Worm (Caenorhabditis elegans) whole organism, mixed stage, embryonic: Measurements from ENCODE around the gene C27C12.3.
A peak's percentile ranks its signal among the peaks of the same experiment; 100 is the strongest.

Experiments used
- M03D4.4 ChIP-seq: sonication (generic microtip); optimal IDR thresholded peaks from 2 replicates; lab custom pipeline; 2017; ENCODE audit warnings: mild to moderate bottlenecking, missing genetic modification characterization, missing compliant biosample characterization
- bed-3 ChIP-seq: fragments of 200-800 bp; sonication (Bioruptor generic); optimal IDR thresholded peaks from 3 replicates; lab custom pipeline; 2018; ENCODE audit warnings: mild to moderate bottlenecking, missing genetic modification characterization, moderate library complexity, missing compliant biosample characterization
- blmp-1 ChIP-seq: fragments of 150-350 bp; optimal IDR thresholded peaks from 2 replicates; lab custom pipeline; 2014; ENCODE audit warnings: missing biosample characterization, missing genetic modification characterization
- ceh-39 ChIP-seq: fragments of 150-350 bp; optimal IDR thresholded peaks from 2 replicates; lab custom pipeline; 2014; ENCODE audit warnings: missing biosample characterization, missing genetic modification characterization
- ceh-43 ChIP-seq: fragments of 200-800 bp; sonication (Bioruptor generic); optimal IDR thresholded peaks from 2 replicates; lab custom pipeline; 2018; ENCODE audit warnings: mild to moderate bottlenecking, missing genetic modification characterization, moderate library complexity, missing compliant biosample characterization
- ceh-83 ChIP-seq: fragments of 200-800 bp; sonication (Bioruptor generic); optimal IDR thresholded peaks from 2 replicates; lab custom pipeline; 2018; ENCODE audit warnings: mild to moderate bottlenecking, missing genetic modification characterization, missing compliant biosample characterization
- ces-1 ChIP-seq: fragments of 150-350 bp; optimal IDR thresholded peaks from 2 replicates; lab custom pipeline; 2014; ENCODE audit warnings: missing biosample characterization, missing genetic modification reagents, missing genetic modification characterization
- cnd-1 ChIP-seq: fragments of 200-800 bp; sonication (Bioruptor generic); optimal IDR thresholded peaks from 2 replicates; lab custom pipeline; 2018; ENCODE audit warnings: mild to moderate bottlenecking, missing genetic modification characterization, missing compliant biosample characterization
- drap-1 ChIP-seq: fragments of 200-800 bp; sonication (Bioruptor generic); optimal IDR thresholded peaks from 3 replicates; lab custom pipeline; 2018; ENCODE audit warnings: mild to moderate bottlenecking, missing genetic modification characterization, missing compliant biosample characterization
- elt-1 ChIP-seq: sonication (generic microtip); optimal IDR thresholded peaks from 2 replicates; lab custom pipeline; 2017; ENCODE audit warnings: missing genetic modification characterization, mild to moderate bottlenecking, missing compliant biosample characterization, antibody characterized with exemption, moderate library complexity, borderline replicate concordance; ENCODE audit not compliant: insufficient read depth
- elt-3 ChIP-seq: fragments of 150-350 bp; optimal IDR thresholded peaks from 2 replicates; lab custom pipeline; 2014; ENCODE audit warnings: missing biosample characterization, missing genetic modification characterization
- flh-1 ChIP-seq: fragments of 200-800 bp; sonication (Bioruptor generic); optimal IDR thresholded peaks from 2 replicates; lab custom pipeline; 2018; ENCODE audit warnings: mild to moderate bottlenecking, missing genetic modification characterization, moderate library complexity, missing compliant biosample characterization
- ham-2 ChIP-seq: fragments of 200-800 bp; sonication (Bioruptor generic); optimal IDR thresholded peaks from 2 replicates; lab custom pipeline; 2018; ENCODE audit warnings: mild to moderate bottlenecking, missing genetic modification characterization, missing compliant biosample characterization
- hlh-1 ChIP-seq: fragments of 150-350 bp; optimal IDR thresholded peaks from 2 replicates; lab custom pipeline; 2014; ENCODE audit warnings: missing biosample characterization, missing genetic modification reagents, missing genetic modification characterization
- lin-13 ChIP-seq: fragments of 150-350 bp; optimal IDR thresholded peaks from 2 replicates; lab custom pipeline; 2014; ENCODE audit warnings: missing biosample characterization, missing genetic modification characterization
- lin-32 ChIP-seq: fragments of 200-800 bp; sonication (Bioruptor generic); optimal IDR thresholded peaks from 2 replicates; lab custom pipeline; 2018; ENCODE audit warnings: mild to moderate bottlenecking, missing genetic modification characterization, missing compliant biosample characterization
- lsy-2 ChIP-seq: fragments of 150-350 bp; optimal IDR thresholded peaks from 2 replicates; lab custom pipeline; 2014; ENCODE audit warnings: missing biosample characterization, missing genetic modification characterization
- mab-5 ChIP-seq: fragments of 150-350 bp; optimal IDR thresholded peaks from 2 replicates; lab custom pipeline; 2014; ENCODE audit warnings: missing biosample characterization, missing genetic modification characterization
- mep-1 ChIP-seq: fragments of 150-350 bp; optimal IDR thresholded peaks from 2 replicates; lab custom pipeline; 2017; ENCODE audit warnings: missing biosample characterization, missing genetic modification reagents, missing genetic modification characterization, inconsistent platforms
- mls-2 ChIP-seq: sonication (generic microtip); optimal IDR thresholded peaks from 2 replicates; lab custom pipeline; 2016; ENCODE audit warnings: mild to moderate bottlenecking, missing genetic modification characterization, moderate library complexity, missing compliant biosample characterization
- nhr-12 ChIP-seq: fragments of 150-350 bp; optimal IDR thresholded peaks from 2 replicates; lab custom pipeline; 2014; ENCODE audit warnings: missing biosample characterization, missing genetic modification characterization
- nhr-2 ChIP-seq: fragments of 150-350 bp; optimal IDR thresholded peaks from 2 replicates; lab custom pipeline; 2014; ENCODE audit warnings: missing biosample characterization, missing genetic modification characterization
- nhr-237 ChIP-seq: fragments of 150-350 bp; optimal IDR thresholded peaks from 2 replicates; lab custom pipeline; 2014; ENCODE audit warnings: missing biosample characterization, missing genetic modification characterization
- nhr-28 ChIP-seq: fragments of 150-350 bp; optimal IDR thresholded peaks from 2 replicates; lab custom pipeline; 2014; ENCODE audit warnings: missing biosample characterization, missing genetic modification characterization
- nhr-76 ChIP-seq: sonication (generic microtip); optimal IDR thresholded peaks from 2 replicates; lab custom pipeline; 2017; ENCODE audit warnings: missing biosample characterization, missing genetic modification characterization
- pha-4 ChIP-seq: fragments of 150-350 bp; optimal IDR thresholded peaks from 2 replicates; lab custom pipeline; 2018; ENCODE audit warnings: missing biosample characterization, missing genetic modification reagents, missing genetic modification characterization
- sem-2 ChIP-seq: fragments of 200-800 bp; sonication (Bioruptor generic); optimal IDR thresholded peaks from 2 replicates; lab custom pipeline; 2018; ENCODE audit warnings: mild to moderate bottlenecking, missing genetic modification characterization, missing compliant biosample characterization
- snpc-4 ChIP-seq: fragments of 150-350 bp; optimal IDR thresholded peaks from 2 replicates; lab custom pipeline; 2014; ENCODE audit warnings: missing biosample characterization, missing genetic modification characterization
- sptf-1 ChIP-seq: sonication (generic microtip); optimal IDR thresholded peaks from 2 replicates; lab custom pipeline; 2017; ENCODE audit warnings: mild to moderate bottlenecking, missing genetic modification characterization, moderate library complexity, missing compliant biosample characterization
- tbx-8 ChIP-seq: fragments of 200-800 bp; sonication (Bioruptor generic); optimal IDR thresholded peaks from 2 replicates; lab custom pipeline; 2018; ENCODE audit warnings: mild to moderate bottlenecking, missing genetic modification characterization, moderate library complexity, missing compliant biosample characterization
- unc-120 ChIP-seq: sonication (generic microtip); optimal IDR thresholded peaks from 2 replicates; lab custom pipeline; 2017; ENCODE audit warnings: missing genetic modification characterization, missing compliant biosample characterization; ENCODE audit not compliant: poor library complexity, severe bottlenecking
- unc-39 ChIP-seq: fragments of 150-350 bp; optimal IDR thresholded peaks from 2 replicates; lab custom pipeline; 2014; ENCODE audit warnings: missing biosample characterization, missing genetic modification characterization
- unc-62 ChIP-seq: fragments of 150-350 bp; optimal IDR thresholded peaks from 2 replicates; lab custom pipeline; 2014; ENCODE audit warnings: missing biosample characterization, missing genetic modification reagents, missing genetic modification characterization
- zip-8 ChIP-seq: fragments of 150-350 bp; optimal IDR thresholded peaks from 2 replicates; lab custom pipeline; 2014; ENCODE audit warnings: missing biosample characterization, missing genetic modification characterization
- ztf-11 ChIP-seq: fragments of 150-350 bp; optimal IDR thresholded peaks from 2 replicates; lab custom pipeline; 2014; ENCODE audit warnings: missing biosample characterization, missing genetic modification characterization

Gene C27C12.3

DNA sequence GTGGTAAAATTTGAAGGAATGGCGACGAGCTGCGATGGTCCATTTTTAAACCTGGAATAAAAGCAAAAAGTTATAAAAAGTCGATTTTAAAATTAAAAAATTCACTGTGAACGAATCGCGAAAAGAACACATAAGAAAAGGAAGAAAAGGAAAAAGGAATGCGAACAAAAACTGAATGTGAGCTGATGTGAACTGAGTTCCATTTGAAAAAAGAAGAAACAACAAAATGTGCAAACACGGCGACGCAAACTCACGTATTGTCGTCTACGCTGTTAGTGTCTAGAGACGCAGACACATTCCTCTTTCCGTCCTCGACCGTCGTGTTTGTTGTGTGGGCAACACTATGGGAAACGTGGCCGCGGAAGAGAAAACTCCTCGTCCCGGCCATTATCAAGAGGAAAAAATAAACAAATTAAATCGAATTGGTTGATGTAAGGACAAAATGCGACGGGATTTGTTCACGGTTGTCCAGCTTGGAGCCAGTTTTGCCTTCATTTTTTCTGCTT, 11.9 kb downstream of the C27C12.3 start, which contains the start of the genes C27C12.1 and C27C12.4:
Gene C27C12.1 (minus strand): TSS at position 51 of the 506 bp plus-strand sequence.
Gene C27C12.4 (plus strand): TSS at position 375 of the 506 bp plus-strand sequence.
- TF ChIP-seq blmp-1 (tag; lab: Kevin White, UChicago), result no peak
- TF ChIP-seq ham-2, result no peak
- TF ChIP-seq elt-1 (tag; lab: Kevin White, UChicago), result no peak
- TF ChIP-seq lsy-2 (tag; lab: Kevin White, UChicago), result peak; percentile 64
- TF ChIP-seq unc-39 (tag; lab: Kevin White, UChicago), result no peak
- TF ChIP-seq nhr-12 (tag; lab: Kevin White, UChicago), result no peak
- TF ChIP-seq tbx-8 (GFP tag; lab: Kevin White, UChicago), result no peak
- peak; percentile 88 for TF ChIP-seq ces-1 (GFP tag; lab: Kevin White, UChicago)
- peak; percentile 73 for TF ChIP-seq mep-1 (tag; lab: Kevin White, UChicago)
- no peak for TF ChIP-seq sptf-1
- TF ChIP-seq nhr-237 (tag; lab: Kevin White, UChicago), result peak; percentile 66
- no peak for TF ChIP-seq nhr-76 (tag; lab: Kevin White, UChicago)
- peak; percentile 55 for TF ChIP-seq lin-13
- TF ChIP-seq flh-1 (GFP tag; lab: Kevin White, UChicago), result no peak
- TF ChIP-seq mab-5, result no peak
- TF ChIP-seq unc-120 (tag; lab: Kevin White, UChicago), result peak; percentile 58
- TF ChIP-seq cnd-1 (tag; lab: Kevin White, UChicago), result peak; percentile 24
- TF ChIP-seq ceh-83, result no peak
- no peak for TF ChIP-seq ztf-11 (tag; lab: Kevin White, UChicago)
- TF ChIP-seq nhr-28 (tag; lab: Kevin White, UChicago), result no peak
- peak; percentile 45 for TF ChIP-seq hlh-1
- TF ChIP-seq drap-1 (GFP tag; lab: Kevin White, UChicago), result no peak
- TF ChIP-seq nhr-2 (tag; lab: Kevin White, UChicago), result no peak
- peak; percentile 35 for TF ChIP-seq unc-62
- TF ChIP-seq pha-4 (tag; lab: Kevin White, UChicago), result peak; percentile 86
- peak; percentile 56 for TF ChIP-seq ceh-39 (tag; lab: Kevin White, UChicago)

DNA sequence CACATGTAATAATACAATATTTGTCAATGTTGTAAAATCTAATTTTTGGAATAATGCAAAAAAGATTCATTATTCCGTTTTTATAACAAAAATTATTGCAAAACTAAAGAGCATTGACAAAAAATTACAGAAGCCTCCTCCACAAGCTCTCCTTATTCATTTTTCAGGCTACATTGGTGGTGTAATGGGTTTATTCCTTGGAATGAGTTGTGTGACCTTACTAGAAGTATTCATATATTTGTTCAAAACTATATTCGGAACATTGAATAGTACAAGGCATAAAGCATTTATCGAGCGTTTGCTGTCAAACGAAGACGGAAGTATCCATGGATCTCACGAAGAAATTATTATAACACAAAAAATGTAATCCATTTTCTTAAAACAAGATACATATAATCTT, 13.7 kb downstream of the C27C12.3 start:
- TF ChIP-seq tbx-8 (GFP tag; lab: Kevin White, UChicago) (no peak), lin-32 (no peak), zip-8 (tag; lab: Kevin White, UChicago) (no peak), sem-2 (GFP tag; lab: Kevin White, UChicago) (no peak), nhr-12 (tag; lab: Kevin White, UChicago) (no peak), ceh-43 (GFP tag; lab: Kevin White, UChicago) (no peak), nhr-76 (tag; lab: Kevin White, UChicago) (no peak), nhr-237 (tag; lab: Kevin White, UChicago) (no peak), mab-5 (no peak), ceh-83 (no peak), mls-2 (no peak), mep-1 (tag; lab: Kevin White, UChicago) (no peak), snpc-4 (tag; lab: Kevin White, UChicago) (no peak)

DNA sequence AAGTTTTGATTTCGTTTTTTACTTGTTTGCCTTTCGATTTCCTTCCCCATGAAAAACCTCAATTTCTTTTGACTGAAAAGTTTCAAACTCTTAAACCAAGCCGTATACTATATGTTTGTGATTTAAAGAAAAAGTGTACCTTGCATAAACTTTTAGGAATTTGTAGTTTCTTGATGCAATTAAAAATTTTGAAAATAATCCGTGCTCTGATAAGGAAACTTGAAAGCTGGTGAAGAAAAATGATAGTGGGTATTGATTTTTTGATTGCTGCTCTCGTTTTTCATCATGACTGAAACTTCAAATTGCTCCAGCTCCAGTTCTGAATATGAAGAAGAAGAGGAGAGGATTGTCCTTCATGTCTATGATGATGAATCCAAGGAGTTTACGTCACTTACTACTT, 16.6 kb downstream of the C27C12.3 start, which contains the start of gene acd-3:
Gene acd-3 (plus strand): TSS at position 222 of the 400 bp plus-strand sequence.
- no peak for TF ChIP-seq lin-32
- no peak for TF ChIP-seq nhr-237 (tag; lab: Kevin White, UChicago)
- no peak for TF ChIP-seq M03D4.4 (tag; lab: Kevin White, UChicago)
- no peak for TF ChIP-seq unc-39 (tag; lab: Kevin White, UChicago)
- TF ChIP-seq ceh-43 (GFP tag; lab: Kevin White, UChicago), result no peak
- no peak for TF ChIP-seq nhr-2 (tag; lab: Kevin White, UChicago)
- no peak for TF ChIP-seq drap-1 (GFP tag; lab: Kevin White, UChicago)
- TF ChIP-seq nhr-12 (tag; lab: Kevin White, UChicago), result no peak
- no peak for TF ChIP-seq blmp-1 (tag; lab: Kevin White, UChicago)
- no peak for TF ChIP-seq lsy-2 (tag; lab: Kevin White, UChicago)

DNA sequence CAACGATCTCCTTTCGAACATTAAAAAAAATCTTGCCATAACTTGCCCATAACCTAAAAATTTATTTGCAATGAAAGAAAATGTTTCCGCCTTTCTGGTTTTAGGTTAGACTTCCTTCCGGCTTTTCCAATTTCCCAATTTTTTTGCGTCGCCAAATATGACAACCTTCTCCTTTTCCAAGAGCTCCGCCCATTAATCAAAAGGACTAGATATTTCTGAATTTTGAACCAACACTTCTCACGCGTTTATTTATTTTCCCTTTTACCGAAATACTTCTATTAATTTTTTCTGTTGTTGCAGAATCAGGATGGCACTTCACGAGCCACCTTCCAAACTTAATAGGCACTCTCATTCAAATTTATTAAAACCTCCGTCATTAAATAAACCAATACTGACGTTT, 20.0 kb downstream of the C27C12.3 start, which contains the start of gene egrh-1:
Gene egrh-1 (plus strand): TSS at position 301 of the 400 bp plus-strand sequence.
- TF ChIP-seq ceh-39 (tag; lab: Kevin White, UChicago), result no peak
- no peak for TF ChIP-seq unc-62
- no peak for TF ChIP-seq pha-4 (tag; lab: Kevin White, UChicago)
- no peak for TF ChIP-seq ceh-43 (GFP tag; lab: Kevin White, UChicago)
- no peak for TF ChIP-seq unc-120 (tag; lab: Kevin White, UChicago)
- no peak for TF ChIP-seq nhr-237 (tag; lab: Kevin White, UChicago)
- TF ChIP-seq elt-3 (tag; lab: Kevin White, UChicago), result no peak
- no peak for TF ChIP-seq flh-1 (GFP tag; lab: Kevin White, UChicago)
- no peak for TF ChIP-seq ceh-83
- no peak for TF ChIP-seq mls-2
- TF ChIP-seq sem-2 (GFP tag; lab: Kevin White, UChicago), result no peak
- TF ChIP-seq M03D4.4 (tag; lab: Kevin White, UChicago), result no peak
- no peak for TF ChIP-seq lsy-2 (tag; lab: Kevin White, UChicago)
- no peak for TF ChIP-seq nhr-76 (tag; lab: Kevin White, UChicago)
- no peak for TF ChIP-seq hlh-1
- no peak for TF ChIP-seq blmp-1 (tag; lab: Kevin White, UChicago)
- no peak for TF ChIP-seq nhr-12 (tag; lab: Kevin White, UChicago)
- TF ChIP-seq nhr-28 (tag; lab: Kevin White, UChicago), result no peak
- TF ChIP-seq mab-5, result no peak
- TF ChIP-seq bed-3, result no peak
